Worm (Caenorhabditis elegans) whole organism, early embryonic: Measurements from ENCODE around the gene W06G6.9.

ENCODE experiments used
- aly-1 ChIP-seq: sonication (generic microtip); optimal IDR thresholded peaks from 2 replicates; lab custom pipeline; 2016; ENCODE audit warnings: missing genetic modification characterization, missing compliant biosample characterization
- ama-1 ChIP-seq: fragments of 150-350 bp; optimal IDR thresholded peaks from 2 replicates; lab custom pipeline; 2014
- ceh-13 ChIP-seq: fragments of 200-800 bp; sonication (Bioruptor generic); optimal IDR thresholded peaks from 2 replicates; lab custom pipeline; 2018; ENCODE audit warnings: mild to moderate bottlenecking, missing genetic modification characterization, missing compliant biosample characterization
- ceh-36 ChIP-seq: sonication (generic microtip); optimal IDR thresholded peaks from 2 replicates; lab custom pipeline; 2016; ENCODE audit warnings: missing genetic modification characterization, inconsistent platforms, missing compliant biosample characterization
- ets-7 ChIP-seq: sonication (generic microtip); optimal IDR thresholded peaks from 2 replicates; lab custom pipeline; 2016; ENCODE audit warnings: missing genotype, missing genetic modification characterization, missing compliant biosample characterization
- flt-1 ChIP-seq: fragments of 200-800 bp; sonication (Bioruptor generic); IDR thresholded peaks from 2 replicates; pipeline ENCODE4 v1.3.6; 2022; ENCODE audit warnings: missing genetic modification characterization, missing compliant biosample characterization
- hmbx-1 ChIP-seq: sonication (generic microtip); optimal IDR thresholded peaks from 2 replicates; lab custom pipeline; 2016; ENCODE audit warnings: mild to moderate bottlenecking, missing genetic modification characterization, missing compliant biosample characterization
- hmg-4 ChIP-seq: fragments of 200-800 bp; sonication (Bioruptor generic); optimal IDR thresholded peaks from 2 replicates; lab custom pipeline; 2018; ENCODE audit warnings: mild to moderate bottlenecking, missing genetic modification characterization, missing compliant biosample characterization
- pes-1 ChIP-seq: fragments of 200-800 bp; sonication (Bioruptor generic); IDR thresholded peaks from 2 replicates; pipeline ENCODE4 v1.3.6; 2022; ENCODE audit warnings: missing genetic modification reagents, missing genetic modification characterization, missing compliant biosample characterization
- scrt-1 ChIP-seq: fragments of 200-800 bp; sonication (Bioruptor generic); IDR thresholded peaks from 2 replicates; pipeline ENCODE4 v1.3.6; 2022; ENCODE audit warnings: missing genetic modification characterization, missing compliant biosample characterization
- sea-1 ChIP-seq: fragments of 200-800 bp; sonication (Bioruptor generic); conservative IDR thresholded peaks from 2 replicates; pipeline ENCODE4 v1.3.6; 2022; ENCODE audit warnings: missing genetic modification characterization, missing compliant biosample characterization
- tbx-37 ChIP-seq: fragments of 200-800 bp; sonication (Bioruptor generic); conservative IDR thresholded peaks from 2 replicates; pipeline ENCODE4 v1.3.6; 2022; ENCODE audit warnings: missing genetic modification reagents, missing genetic modification characterization, missing compliant biosample characterization

DNA sequence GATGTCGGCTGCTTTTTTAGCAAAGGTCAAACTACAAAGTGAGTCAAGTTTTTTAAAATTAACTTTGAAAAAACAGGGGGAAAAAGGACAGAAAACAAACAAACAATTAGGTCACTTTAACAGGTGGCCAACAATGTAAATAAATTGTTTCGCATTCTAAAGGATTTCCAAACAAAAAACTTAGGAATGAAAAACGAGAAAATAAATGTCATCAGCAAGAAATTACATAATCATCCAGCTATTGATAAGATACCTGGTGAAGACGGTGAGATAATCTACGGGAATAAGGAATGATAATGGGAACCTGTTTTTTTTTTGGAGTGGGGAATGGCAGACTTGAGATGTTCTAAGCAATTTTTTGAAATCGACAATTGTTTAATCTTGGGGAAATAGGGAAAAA lies 50.2 kb downstream of the W06G6.9 start:
- TF ChIP-seq aly-1 (tag; lab: Kevin White, UChicago): no peak
- TF ChIP-seq ama-1 (lab: Kevin White, UChicago): no peak
- no peak for TF ChIP-seq flt-1
- no peak for TF ChIP-seq ceh-13
- TF ChIP-seq ets-7 (tag; lab: Kevin White, UChicago): no peak
- no peak for TF ChIP-seq sea-1 (GFP tag; lab: Robert Waterston, UW)
- no peak for TF ChIP-seq scrt-1 (GFP tag; lab: Robert Waterston, UW)
- no peak for TF ChIP-seq ceh-36 (tag; lab: Kevin White, UChicago)
- no peak for TF ChIP-seq hmbx-1
- TF ChIP-seq pes-1: no peak
- no peak for TF ChIP-seq tbx-37 (GFP tag; lab: Robert Waterston, UW)
- TF ChIP-seq hmg-4: no peak
